Worm (Caenorhabditis elegans): ENCODE results near the gene dhs-24.

- no peak for TF ChIP-seq ceh-22 (tag; optimal IDR thresholded peaks at IDR 0.05)
- TF ChIP-seq dve-1 (tag; optimal IDR thresholded peaks at IDR 0.05), result no peak
- TF ChIP-seq che-1 (tag; optimal IDR thresholded peaks at IDR 0.05), result no peak
- TF ChIP-seq nhr-11 (tag; optimal IDR thresholded peaks at IDR 0.05), result no peak
- TF ChIP-seq syd-9 (tag; optimal IDR thresholded peaks at IDR 0.05), result no peak
- no peak for TF ChIP-seq rnt-1 (tag; optimal IDR thresholded peaks at IDR 0.05)
- no peak for TF ChIP-seq ceh-34 (tag; optimal IDR thresholded peaks at IDR 0.05)
These were observed 37.6 kb downstream of the dhs-24 start for ce11 chrV:19908854-19909253.

Measured in whole organism, late embryonic.